Worm (Caenorhabditis elegans): ENCODE measurements around the gene grld-1.

grld-1 gene

DNA sequence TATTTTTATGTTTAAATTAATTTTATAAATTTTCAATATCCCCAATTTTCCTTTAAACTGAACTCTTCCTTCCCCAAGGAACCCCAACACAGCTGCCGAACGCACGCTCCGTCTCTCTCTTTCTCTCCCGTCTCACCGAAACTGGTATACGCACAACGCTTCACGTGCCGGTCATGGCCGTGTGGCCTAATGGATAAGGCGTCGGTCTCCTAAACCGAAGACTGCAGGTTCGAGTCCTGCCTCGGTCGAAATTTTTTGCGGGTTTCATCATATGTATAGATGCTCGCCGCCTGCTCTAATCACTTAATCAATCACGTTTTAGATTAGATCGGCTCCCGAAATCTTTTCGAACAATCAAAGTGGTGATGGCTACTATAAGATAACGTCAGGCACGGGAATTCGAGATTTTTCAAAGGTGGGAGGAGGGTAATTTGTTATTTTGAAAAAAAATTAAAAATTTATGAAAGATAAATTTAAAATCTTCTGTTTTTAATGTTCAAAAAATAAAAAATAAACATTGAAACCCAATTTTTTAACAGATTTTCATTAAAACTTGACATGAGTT is 18.2 kb upstream of the grld-1 start (continued):
- TF ChIP-seq unc-62 (GFP tag; optimal IDR thresholded peaks at IDR 0.05) = no peak
- no peak for TF ChIP-seq aptf-3 (GFP tag; IDR thresholded peaks at IDR 0.05)
- TF ChIP-seq Y56A3A.18 (GFP tag; IDR thresholded peaks at IDR 0.05) = 0 out of 2 replicates have a peak, but pooled peaks have one; percentile 54
- 0 out of 2 replicates have a peak, but pooled peaks have one; percentile 50 for TF ChIP-seq ztf-28 (GFP tag; IDR thresholded peaks at IDR 0.05)
- no peak for TF ChIP-seq ceh-58 (GFP tag; IDR thresholded peaks at IDR 0.05)
- no peak for TF ChIP-seq Y53G8AR.9 (GFP tag; conservative IDR thresholded peaks at IDR 0.05)
- no peak for TF ChIP-seq repo-1 (tag; optimal IDR thresholded peaks at IDR 0.05)
- TF ChIP-seq ceh-91 (GFP tag; IDR thresholded peaks at IDR 0.05) = 0 out of 2 replicates have a peak, but pooled peaks have one; percentile 12
- no peak for TF ChIP-seq attf-6 (GFP tag; IDR thresholded peaks at IDR 0.05)
- TF ChIP-seq mes-4 (tag; optimal IDR thresholded peaks at IDR 0.05) = peak; percentile 35
- TF ChIP-seq dpff-1 (tag; optimal IDR thresholded peaks at IDR 0.05) = no peak
- peak; percentile 55; the same call in 1 of the 2 replicates for TF ChIP-seq cebp-2 (GFP tag; IDR thresholded peaks at IDR 0.05)
- TF ChIP-seq Y79H2A.3 (GFP tag; conservative IDR thresholded peaks at IDR 0.05) = no peak
- TF ChIP-seq dox-1 (GFP tag; IDR thresholded peaks at IDR 0.05) = peak; percentile 86
- no peak for TF ChIP-seq snpc-1.1 (tag; optimal IDR thresholded peaks at IDR 0.05; ENCODE audit: insufficient read depth)
- peak; percentile 68 for TF ChIP-seq die-1 (tag; optimal IDR thresholded peaks at IDR 0.05)
- peak; percentile 20; the same call in 1 of the 2 replicates for TF ChIP-seq ceh-100 (GFP tag; IDR thresholded peaks at IDR 0.05)
- peak; percentile 75 for TF ChIP-seq mxl-1 (tag; optimal IDR thresholded peaks at IDR 0.05)
- peak; percentile 94 for TF ChIP-seq him-1 (tag; optimal IDR thresholded peaks at IDR 0.05)
- peak; percentile 58 for TF ChIP-seq attf-5 (GFP tag; optimal IDR thresholded peaks at IDR 0.05)
- TF ChIP-seq zfh-2 (GFP tag; conservative IDR thresholded peaks at IDR 0.05) = peak; percentile 71
- no peak for TF ChIP-seq hsf-1 (GFP tag; IDR thresholded peaks at IDR 0.05)
- TF ChIP-seq ceh-40 (GFP tag; IDR thresholded peaks at IDR 0.05) = no peak
- TF ChIP-seq madf-6 (GFP tag; IDR thresholded peaks at IDR 0.05) = peak; percentile 39; the same call in 1 of the 2 replicates
- TF ChIP-seq lsl-1 (GFP tag; optimal IDR thresholded peaks at IDR 0.05) = peak; percentile 15
- TF ChIP-seq F55B11.4 (tag; optimal IDR thresholded peaks at IDR 0.05; ENCODE audit: borderline replicate concordance, insufficient read depth) = no peak
- no peak for TF ChIP-seq ama-1 (optimal IDR thresholded peaks at IDR 0.05)
- no peak for TF ChIP-seq ama-1 (GFP tag; optimal IDR thresholded peaks at IDR 0.05)
- TF ChIP-seq nhr-179 (tag; optimal IDR thresholded peaks at IDR 0.05) = no peak
- TF ChIP-seq rpc-1 (optimal IDR thresholded peaks at IDR 0.05) = peak; percentile 70
- TF ChIP-seq rpc-1 (tag; optimal IDR thresholded peaks at IDR 0.05) = peak; percentile 84
- no peak for TF ChIP-seq lag-1 (GFP tag; IDR thresholded peaks at IDR 0.05)
- peak; percentile 55 for TF ChIP-seq athp-1 (tag; optimal IDR thresholded peaks at IDR 0.05)
- TF ChIP-seq unc-130 (GFP tag; optimal IDR thresholded peaks at IDR 0.05) = peak; percentile 22
- TF ChIP-seq F37B4.10 (GFP tag; IDR thresholded peaks at IDR 0.05) = 0 out of 2 replicates have a peak, but pooled peaks have one; percentile 78
- TF ChIP-seq chd-7 (tag; optimal IDR thresholded peaks at IDR 0.05) = peak; percentile 76
- peak; percentile 74 for TF ChIP-seq nhr-90 (tag; optimal IDR thresholded peaks at IDR 0.05)
- TF ChIP-seq rec-8 (tag; optimal IDR thresholded peaks at IDR 0.05) = peak; percentile 21 to 48
- peak; percentile 0 for TF ChIP-seq hrde-1 (tag; optimal IDR thresholded peaks at IDR 0.05; ENCODE audit: borderline replicate concordance)
- TF ChIP-seq hlh-12 (tag; optimal IDR thresholded peaks at IDR 0.05) = peak; percentile 9
- TF ChIP-seq bed-2 (GFP tag; IDR thresholded peaks at IDR 0.05) = 0 out of 2 replicates have a peak, but pooled peaks have one; percentile 8
- peak; percentile 81 for TF ChIP-seq hmg-1.2 (GFP tag; IDR thresholded peaks at IDR 0.05)
- TF ChIP-seq T26A5.8 (tag; optimal IDR thresholded peaks at IDR 0.05) = no peak
- peak; percentile 13 for TF ChIP-seq B0035.1 (tag; optimal IDR thresholded peaks at IDR 0.05)
- TF ChIP-seq pha-4 (tag; optimal IDR thresholded peaks at IDR 0.05) = no peak
- no peak for TF ChIP-seq Y67H2A.10 (GFP tag; conservative IDR thresholded peaks at IDR 0.05)
- TF ChIP-seq ztf-22 (GFP tag; optimal IDR thresholded peaks at IDR 0.05) = no peak
- TF ChIP-seq tlf-1 (GFP tag; optimal IDR thresholded peaks at IDR 0.05) = no peak
- TF ChIP-seq dpl-1 (GFP tag; optimal IDR thresholded peaks at IDR 0.05) = no peak
